Fruit fly (Drosophila melanogaster) whole organism, embryonic: ENCODE measurements around the gene Scgbeta.

Experiments
- CG10267 ChIP-seq: fragments of 200-800 bp; sonication (Bioruptor generic); optimal IDR thresholded peaks from 2 replicates; lab custom pipeline; 2018; ENCODE audit warnings: missing biosample characterization, mild to moderate bottlenecking, missing genetic modification characterization, moderate library complexity
- CG10321 ChIP-seq: fragments of 200-800 bp; sonication (Bioruptor generic); IDR thresholded peaks from 2 replicates; pipeline ENCODE4 v1.3.6; 2022; ENCODE audit warnings: missing biosample characterization, missing genetic modification characterization
- CG11560 ChIP-seq: fragments of 200-800 bp; sonication (Bioruptor generic); IDR thresholded peaks from 3 replicates; pipeline ENCODE4 v1.3.6; 2022; ENCODE audit warnings: missing biosample characterization, missing genetic modification characterization
- CG12219 ChIP-seq: fragments of 200-800 bp; sonication (Bioruptor generic); optimal IDR thresholded peaks from 3 replicates; lab custom pipeline; 2018; ENCODE audit warnings: missing biosample characterization, mild to moderate bottlenecking, missing genetic modification characterization
- CG12391 ChIP-seq: fragments of 200-800 bp; sonication (Bioruptor generic); optimal IDR thresholded peaks from 3 replicates; lab custom pipeline; 2018; ENCODE audit warnings: missing biosample characterization, mild to moderate bottlenecking, missing genetic modification characterization, moderate library complexity
- CG12659 ChIP-seq: fragments of 200-800 bp; sonication (Bioruptor generic); optimal IDR thresholded peaks from 3 replicates; lab custom pipeline; 2017; ENCODE audit warnings: mild to moderate bottlenecking, missing biosample characterization, missing genetic modification reagents, missing genetic modification characterization
- CG13287 ChIP-seq: fragments of 200-800 bp; sonication (Bioruptor generic); IDR thresholded peaks from 2 replicates; pipeline ENCODE4 v1.3.6; 2022; ENCODE audit warnings: missing biosample characterization, missing genetic modification characterization; ENCODE audit not compliant: partially characterized antibody
- CG14710 ChIP-seq: fragments of 200-800 bp; sonication (Bioruptor generic); optimal IDR thresholded peaks from 3 replicates; lab custom pipeline; 2019; ENCODE audit warnings: missing biosample characterization, mild to moderate bottlenecking, missing genetic modification characterization, moderate library complexity
- CG15011 ChIP-seq: fragments of 200-800 bp; sonication (Bioruptor generic); optimal IDR thresholded peaks from 3 replicates; lab custom pipeline; 2018; ENCODE audit warnings: missing biosample characterization, mild to moderate bottlenecking, missing genetic modification characterization
- CG1529 ChIP-seq: fragments of 200-800 bp; sonication (Bioruptor generic); optimal IDR thresholded peaks from 3 replicates; lab custom pipeline; 2018; ENCODE audit warnings: missing biosample characterization, missing genetic modification characterization
- CG15514 ChIP-seq: fragments of 200-800 bp; sonication (Bioruptor generic); optimal IDR thresholded peaks from 3 replicates; lab custom pipeline; 2017; ENCODE audit warnings: missing biosample characterization, missing genetic modification characterization, mild to moderate bottlenecking, moderate library complexity, missing genetic modification reagents
- CG15601 ChIP-seq: fragments of 200-800 bp; sonication (Bioruptor generic); optimal IDR thresholded peaks from 3 replicates; lab custom pipeline; 2019; ENCODE audit warnings: missing biosample characterization, mild to moderate bottlenecking, missing genetic modification characterization, moderate library complexity
- CG17186 ChIP-seq: fragments of 200-800 bp; sonication (Bioruptor generic); optimal IDR thresholded peaks from 3 replicates; lab custom pipeline; 2017; ENCODE audit warnings: missing biosample characterization, missing genetic modification reagents, missing genetic modification characterization
- CG2116 ChIP-seq: fragments of 200-800 bp; sonication (Bioruptor generic); optimal IDR thresholded peaks from 3 replicates; lab custom pipeline; 2018; ENCODE audit warnings: missing biosample characterization, mild to moderate bottlenecking, missing genetic modification characterization
- CG2120 ChIP-seq: fragments of 200-800 bp; sonication (Bioruptor generic); optimal IDR thresholded peaks from 3 replicates; lab custom pipeline; 2016; ENCODE audit warnings: missing biosample characterization, missing genetic modification characterization
- CG34224 ChIP-seq: fragments of 200-800 bp; sonication (Bioruptor generic); IDR thresholded peaks from 3 replicates; pipeline ENCODE4 v1.3.6; 2022; ENCODE audit warnings: missing biosample characterization, missing genetic modification characterization; ENCODE audit not compliant: partially characterized antibody
- CG34376 ChIP-seq: fragments of 200-800 bp; sonication (Bioruptor generic); optimal IDR thresholded peaks from 2 replicates; lab custom pipeline; 2018; ENCODE audit warnings: missing biosample characterization, mild to moderate bottlenecking, missing genetic modification characterization
- CG4617 ChIP-seq: fragments of 200-800 bp; sonication (Bioruptor generic); optimal IDR thresholded peaks from 3 replicates; lab custom pipeline; 2016; ENCODE audit warnings: missing biosample characterization, missing genetic modification characterization, borderline replicate concordance
- CG5245 ChIP-seq: fragments of 200-800 bp; sonication (Bioruptor generic); optimal IDR thresholded peaks from 3 replicates; lab custom pipeline; 2016; ENCODE audit warnings: missing biosample characterization, missing genetic modification characterization
- CG8089 ChIP-seq: fragments of 200-800 bp; sonication (Bioruptor generic); optimal IDR thresholded peaks from 3 replicates; lab custom pipeline; 2016; ENCODE audit warnings: missing biosample characterization, missing genetic modification characterization
- CG8478 ChIP-seq: fragments of >200 bp; optimal IDR thresholded peaks from 2 replicates; lab custom pipeline; 2018
- CG8924 ChIP-seq: fragments of 200-800 bp; optimal IDR thresholded peaks from 3 replicates; lab custom pipeline; 2019; ENCODE audit warnings: missing biosample characterization, mild to moderate bottlenecking, missing genetic modification characterization, moderate library complexity
- CG9609 ChIP-seq: fragments of 200-800 bp; sonication (Bioruptor generic); optimal IDR thresholded peaks from 3 replicates; lab custom pipeline; 2016; ENCODE audit warnings: missing biosample characterization, missing genetic modification characterization
- Dll ChIP-seq: fragments of 200-800 bp; sonication (Bioruptor generic); IDR thresholded peaks from 4 replicates; pipeline ENCODE4 v1.3.6; 2022; ENCODE audit warnings: missing biosample characterization, missing genetic modification characterization; ENCODE audit not compliant: partially characterized antibody
- Dref ChIP-seq: fragments of 200-800 bp; sonication (Bioruptor generic); IDR thresholded peaks from 2 replicates; pipeline ENCODE4 v1.3.6; 2022; ENCODE audit warnings: missing biosample characterization, missing genetic modification characterization
- E2f1 ChIP-seq: fragments of 200-800 bp; sonication (Bioruptor generic); IDR thresholded peaks from 2 replicates; pipeline ENCODE4 v1.3.6; 2022; ENCODE audit warnings: missing biosample characterization, missing genetic modification characterization
- E2f2 ChIP-seq: fragments of 200-800 bp; sonication (Bioruptor generic); IDR thresholded peaks from 2 replicates; pipeline ENCODE4 v1.3.6; 2022; ENCODE audit warnings: missing biosample characterization, missing genetic modification characterization
- Fer1 ChIP-seq: fragments of 200-800 bp; sonication (Bioruptor generic); optimal IDR thresholded peaks from 2 replicates; lab custom pipeline; 2017; ENCODE audit warnings: missing biosample characterization, mild to moderate bottlenecking, missing genetic modification characterization
- Fer3 ChIP-seq: fragments of 200-800 bp; sonication (Bioruptor generic); optimal IDR thresholded peaks from 2 replicates; lab custom pipeline; 2018; ENCODE audit warnings: missing biosample characterization, mild to moderate bottlenecking, missing genetic modification characterization, moderate library complexity
- HmgZ ChIP-seq: fragments of 200-800 bp; sonication (Bioruptor generic); optimal IDR thresholded peaks from 2 replicates; lab custom pipeline; 2018; ENCODE audit warnings: missing biosample characterization, mild to moderate bottlenecking, missing genetic modification characterization
- Hr3 ChIP-seq: fragments of 200-800 bp; sonication (Bioruptor generic); optimal IDR thresholded peaks from 3 replicates; lab custom pipeline; 2016; ENCODE audit warnings: missing biosample characterization, missing genetic modification characterization
- Med ChIP-seq: fragments of 200-800 bp; sonication (Bioruptor generic); peaks from one replicate; lab custom pipeline; 2016; ENCODE audit warnings: missing biosample characterization, missing genetic modification characterization, mild to moderate bottlenecking, inconsistent platforms, moderate library complexity
- bowl ChIP-seq: fragments of 200-800 bp; sonication (Bioruptor generic); IDR thresholded peaks from 2 replicates; pipeline ENCODE4 v1.3.6; 2022; ENCODE audit warnings: missing biosample characterization, missing genetic modification characterization
- chinmo ChIP-seq: fragments of 200-800 bp; sonication (Bioruptor generic); IDR thresholded peaks from 4 replicates; pipeline ENCODE4 v1.3.6; 2022; ENCODE audit warnings: missing biosample characterization, missing genetic modification characterization; ENCODE audit not compliant: partially characterized antibody
- crp ChIP-seq, 2 experiments: fragments of 200-800 bp; sonication (Bioruptor generic); optimal IDR thresholded peaks; 2 replicates in 1 of 2; 3 replicates in 1 of 2; lab custom pipeline; 2017; ENCODE audit warnings: missing biosample characterization in 2 of 2, missing genetic modification characterization in 2 of 2, mild to moderate bottlenecking in 1 of 2, moderate library complexity in 1 of 2
- grn ChIP-seq: fragments of 200-800 bp; sonication (Bioruptor generic); optimal IDR thresholded peaks from 3 replicates; lab custom pipeline; 2017; ENCODE audit warnings: missing biosample characterization, missing genetic modification characterization
- kah ChIP-seq: fragments of 200-800 bp; sonication (Bioruptor generic); optimal IDR thresholded peaks from 2 replicates; lab custom pipeline; 2018; ENCODE audit warnings: missing biosample characterization, mild to moderate bottlenecking, missing genetic modification characterization
- kay ChIP-seq: fragments of 200-800 bp; sonication (Bioruptor generic); optimal IDR thresholded peaks from 2 replicates; lab custom pipeline; 2016; ENCODE audit warnings: missing biosample characterization, missing genetic modification characterization
- pzg ChIP-seq: fragments of 200-800 bp; sonication (Bioruptor generic); optimal IDR thresholded peaks from 3 replicates; lab custom pipeline; 2018; ENCODE audit warnings: missing biosample characterization, mild to moderate bottlenecking, missing genetic modification characterization, moderate library complexity
- sens ChIP-seq: fragments of 200-800 bp; sonication (Bioruptor generic); peaks from one replicate; lab custom pipeline; 2016; ENCODE audit warnings: missing biosample characterization, missing genetic modification characterization
- ssp ChIP-seq: fragments of 200-800 bp; sonication (Bioruptor generic); IDR thresholded peaks from 2 replicates; pipeline ENCODE4 v1.3.6; 2022; ENCODE audit warnings: missing biosample characterization, missing genetic modification characterization
- stwl ChIP-seq: fragments of 200-800 bp; sonication (Bioruptor generic); optimal IDR thresholded peaks from 3 replicates; lab custom pipeline; 2018; ENCODE audit warnings: missing biosample characterization, mild to moderate bottlenecking, missing genetic modification characterization, moderate library complexity
- sug ChIP-seq: fragments of 200-800 bp; optimal IDR thresholded peaks from 2 replicates; lab custom pipeline; 2019; ENCODE audit warnings: missing biosample characterization, mild to moderate bottlenecking, missing genetic modification characterization, moderate library complexity
- tap ChIP-seq: fragments of 200-800 bp; optimal IDR thresholded peaks from 3 replicates; lab custom pipeline; 2019; ENCODE audit warnings: missing biosample characterization, mild to moderate bottlenecking, missing genetic modification characterization, moderate library complexity
- tll ChIP-seq, 2 experiments: fragments of 200-800 bp in 1 of 2; fragments of >200 bp in 1 of 2; sonication (Bioruptor generic) in 1 of 2; optimal IDR thresholded peaks; 2 replicates each; lab custom pipeline; 2017 to 2019; ENCODE audit warnings: missing biosample characterization in 2 of 2, missing genetic modification characterization in 2 of 2, mild to moderate bottlenecking in 1 of 2, moderate library complexity in 1 of 2
- trem ChIP-seq: fragments of 200-800 bp; optimal IDR thresholded peaks from 3 replicates; lab custom pipeline; 2019; ENCODE audit warnings: missing biosample characterization, mild to moderate bottlenecking, missing genetic modification characterization, moderate library complexity
- trh ChIP-seq: fragments of 200-800 bp; sonication (Bioruptor generic); optimal IDR thresholded peaks from 2 replicates; lab custom pipeline; 2016; ENCODE audit warnings: missing biosample characterization, missing genetic modification characterization
- wor ChIP-seq: fragments of 200-800 bp; sonication (Bioruptor generic); IDR thresholded peaks from 2 replicates; pipeline ENCODE4 v1.3.6; 2022; ENCODE audit warnings: missing biosample characterization, missing genetic modification characterization
- zen ChIP-seq: fragments of 200-800 bp; sonication (Bioruptor generic); optimal IDR thresholded peaks from 3 replicates; lab custom pipeline; 2018; ENCODE audit warnings: missing biosample characterization, mild to moderate bottlenecking, missing genetic modification characterization, moderate library complexity

Gene Scgbeta

DNA sequence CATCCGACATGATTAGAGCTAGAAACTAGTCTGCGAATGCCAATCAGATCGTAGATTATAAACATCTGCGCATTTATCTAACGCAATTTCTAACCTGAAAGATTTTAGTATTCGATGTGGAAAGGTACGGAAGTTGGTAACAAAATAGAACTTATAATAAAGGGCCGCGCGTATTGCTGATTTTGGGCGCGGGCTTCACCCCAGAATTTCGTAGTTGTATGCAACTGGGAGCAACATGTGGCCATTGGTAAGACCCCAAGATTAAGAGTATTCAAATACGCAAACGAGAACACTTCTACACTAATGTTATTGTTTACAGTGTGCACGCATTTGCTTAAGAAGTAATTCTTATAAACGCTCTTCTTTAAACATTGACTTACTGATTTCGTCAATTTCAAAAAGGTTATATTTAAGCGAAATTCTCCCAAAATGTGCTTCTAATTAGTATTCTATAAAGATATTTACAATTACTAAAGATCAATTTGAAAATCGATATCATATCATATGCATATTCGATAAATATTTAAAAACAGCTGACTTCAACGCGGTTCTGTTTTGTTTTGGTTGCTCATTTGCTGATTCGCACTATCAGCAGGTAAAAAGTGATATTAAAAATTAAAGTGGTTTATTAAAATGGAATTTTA lies 37.8 kb upstream of the Scgbeta start, which contains the start of the genes CG5961 and Polr3C (continued):
- TF ChIP-seq crp (GFP tag; optimal IDR thresholded peaks at IDR 0.05; lab: Kevin White, UChicago) (peak; percentile 18 to 93), CG34376 (peak; percentile 24), CG2120 (GFP tag; lab: Kevin White, UChicago) (peak; percentile 10), Hr3 (no peak), Fer3 (tag; lab: Kevin White, UChicago) (no peak), CG11560 (tag; lab: Robert Waterston, UW) (peak; percentile 95), E2f2 (GFP tag; lab: Robert Waterston, UW) (peak; percentile 75), sug (tag; lab: Kevin White, UChicago) (peak; percentile 6), CG12659 (peak; percentile 35), CG14710 (tag; lab: Kevin White, UChicago) (peak; percentile 56), tll (GFP tag; optimal IDR thresholded peaks at IDR 0.05; lab: Kevin White, UChicago) (peak in 1 of 2 experiments; percentile 65), CG10267 (peak; percentile 45), Med (peak; percentile 74), CG10321 (no peak), Dref (GFP tag; lab: Robert Waterston, UW) (peak; percentile 56), CG15011 (no peak), Dll (GFP tag; lab: Robert Waterston, UW) (peak; percentile 43; the same call in 2 of the 4 replicates), CG13287 (GFP tag; lab: Robert Waterston, UW) (peak; percentile 72), CG15514 (GFP tag; lab: Kevin White, UChicago) (peak; percentile 70), CG9609 (GFP tag; lab: Kevin White, UChicago) (no peak), ssp (GFP tag; lab: Robert Waterston, UW) (no peak), tap (tag; lab: Kevin White, UChicago) (no peak), stwl (tag; lab: Kevin White, UChicago) (peak; percentile 63), bowl (GFP tag; lab: Robert Waterston, UW) (no peak), CG1529 (GFP tag; lab: Kevin White, UChicago) (no peak), wor (GFP tag; lab: Robert Waterston, UW) (no peak), kay (no peak), CG5245 (no peak), grn (GFP tag; lab: Kevin White, UChicago) (peak; percentile 24), trh (GFP tag; lab: Kevin White, UChicago) (no peak), CG8089 (GFP tag; lab: Kevin White, UChicago) (no peak), chinmo (0 out of 4 replicates have a peak, but pooled peaks have one; percentile 55), CG12391 (tag; lab: Kevin White, UChicago) (peak; percentile 6), sens (peak; percentile 27), CG15601 (tag; lab: Kevin White, UChicago) (peak; percentile 61), CG34224 (no peak), HmgZ (peak; percentile 24), CG17186 (GFP tag; lab: Kevin White, UChicago) (peak; percentile 26), CG2116 (GFP tag; lab: Kevin White, UChicago) (peak; percentile 71), CG4617 (GFP tag; lab: Kevin White, UChicago) (peak; percentile 10), CG8478 (lab: Kevin White, UChicago) (no peak), CG8924 (tag; lab: Kevin White, UChicago) (peak; percentile 15), trem (tag; lab: Kevin White, UChicago) (peak; percentile 61), kah (GFP tag; lab: Kevin White, UChicago) (peak; percentile 67), zen (tag; lab: Kevin White, UChicago) (peak; percentile 11), Fer1 (GFP tag; lab: Kevin White, UChicago) (peak; percentile 27), E2f1 (GFP tag; lab: Robert Waterston, UW) (no peak), CG12219 (GFP tag; lab: Kevin White, UChicago) (no peak), pzg (GFP tag; lab: Kevin White, UChicago) (peak; percentile 63)
